Worm (Caenorhabditis elegans): ENCODE data around the gene C49C3.9.

The C49C3.9 gene

ce11 chrIV:17343482-17343881, 1.4 kb upstream of the C49C3.9 start, which contains the start of gene C49C3.11:
C49C3.11 (plus strand) TSS chrIV:17343782.
- no peak for TF ChIP-seq nhr-76 (tag; optimal IDR thresholded peaks at IDR 0.05)
- TF ChIP-seq bed-3 (GFP tag; optimal IDR thresholded peaks at IDR 0.05), result no peak
- TF ChIP-seq unc-39 (tag; optimal IDR thresholded peaks at IDR 0.05), result no peak
- TF ChIP-seq sptf-1 (tag; optimal IDR thresholded peaks at IDR 0.05), result no peak
- no peak for TF ChIP-seq elt-1 (tag; optimal IDR thresholded peaks at IDR 0.05; ENCODE audit: borderline replicate concordance, insufficient read depth)
- no peak for TF ChIP-seq flh-1 (GFP tag; optimal IDR thresholded peaks at IDR 0.05)
- TF ChIP-seq elt-3 (tag; optimal IDR thresholded peaks at IDR 0.05), result no peak

ce11 chrIV:17342667-17343066, 553 bp upstream of the C49C3.9 start, which contains the start of gene C49C3.21:
C49C3.21 (plus strand) TSS chrIV:17342967.
- no peak for TF ChIP-seq unc-62 (GFP tag; optimal IDR thresholded peaks at IDR 0.05)
- TF ChIP-seq bed-3 (GFP tag; optimal IDR thresholded peaks at IDR 0.05), result no peak
- no peak for TF ChIP-seq tbx-8 (GFP tag; optimal IDR thresholded peaks at IDR 0.05)
- TF ChIP-seq nhr-2 (tag; optimal IDR thresholded peaks at IDR 0.05), result no peak
- no peak for TF ChIP-seq mep-1 (tag; optimal IDR thresholded peaks at IDR 0.05)
- TF ChIP-seq elt-1 (tag; optimal IDR thresholded peaks at IDR 0.05; ENCODE audit: borderline replicate concordance, insufficient read depth), result no peak
- no peak for TF ChIP-seq cnd-1 (tag; optimal IDR thresholded peaks at IDR 0.05)
- no peak for TF ChIP-seq ceh-39 (tag; optimal IDR thresholded peaks at IDR 0.05)
- no peak for TF ChIP-seq hlh-1 (tag; optimal IDR thresholded peaks at IDR 0.05)
- TF ChIP-seq lsy-2 (tag; optimal IDR thresholded peaks at IDR 0.05), result no peak
- TF ChIP-seq M03D4.4 (tag; optimal IDR thresholded peaks at IDR 0.05), result no peak
- no peak for TF ChIP-seq ceh-43 (GFP tag; optimal IDR thresholded peaks at IDR 0.05)
- no peak for TF ChIP-seq ceh-83 (GFP tag; optimal IDR thresholded peaks at IDR 0.05)
- TF ChIP-seq drap-1 (GFP tag; optimal IDR thresholded peaks at IDR 0.05), result no peak
- TF ChIP-seq blmp-1 (tag; optimal IDR thresholded peaks at IDR 0.05), result no peak
- no peak for TF ChIP-seq mab-5 (tag; optimal IDR thresholded peaks at IDR 0.05)
- TF ChIP-seq pha-4 (tag; optimal IDR thresholded peaks at IDR 0.05), result no peak
- TF ChIP-seq ham-2 (GFP tag; optimal IDR thresholded peaks at IDR 0.05), result no peak

- TF ChIP-seq mls-2 (tag; optimal IDR thresholded peaks at IDR 0.05) (no peak), ces-1 (GFP tag; optimal IDR thresholded peaks at IDR 0.05) (no peak)
These were observed 1.1 kb downstream of the C49C3.9 start for ce11 chrIV:17341033-17341432.

- TF ChIP-seq ztf-11 (tag; optimal IDR thresholded peaks at IDR 0.05) (no peak), tbx-8 (GFP tag; optimal IDR thresholded peaks at IDR 0.05) (no peak)
These were observed 3.1 kb downstream of the C49C3.9 start, which contains the start of gene C49C3.10 for ce11 chrIV:17338920-17339510. C49C3.10 (minus strand) TSS chrIV:17338970.

ce11 chrIV:17335031-17335430, 7.1 kb downstream of the C49C3.9 start, which contains the start of gene C49C3.8:
C49C3.8 (plus strand) TSS chrIV:17335203.
- TF ChIP-seq M03D4.4 (tag; optimal IDR thresholded peaks at IDR 0.05), result no peak
- peak; percentile 43 for TF ChIP-seq ces-1 (GFP tag; optimal IDR thresholded peaks at IDR 0.05)
- peak; percentile 53 for TF ChIP-seq hlh-1 (tag; optimal IDR thresholded peaks at IDR 0.05)
- no peak for TF ChIP-seq drap-1 (GFP tag; optimal IDR thresholded peaks at IDR 0.05)
- TF ChIP-seq ceh-39 (tag; optimal IDR thresholded peaks at IDR 0.05), result peak; percentile 59
- TF ChIP-seq zip-8 (tag; optimal IDR thresholded peaks at IDR 0.05), result no peak

ce11 chrIV:17333542-17334281, 8.4 kb downstream of the C49C3.9 start, which contains the start of gene C49C3.15:
C49C3.15 (plus strand) TSS chrIV:17334231.
- peak; percentile 35 for TF ChIP-seq unc-62 (GFP tag; optimal IDR thresholded peaks at IDR 0.05)
- peak; percentile 40 for TF ChIP-seq mep-1 (tag; optimal IDR thresholded peaks at IDR 0.05)
- TF ChIP-seq flh-1 (GFP tag; optimal IDR thresholded peaks at IDR 0.05), result no peak
- no peak for TF ChIP-seq ztf-11 (tag; optimal IDR thresholded peaks at IDR 0.05)
- TF ChIP-seq lin-32 (GFP tag; optimal IDR thresholded peaks at IDR 0.05), result no peak
- peak; percentile 31 for TF ChIP-seq ces-1 (GFP tag; optimal IDR thresholded peaks at IDR 0.05)
- no peak for TF ChIP-seq nhr-12 (tag; optimal IDR thresholded peaks at IDR 0.05)
- TF ChIP-seq pha-4 (tag; optimal IDR thresholded peaks at IDR 0.05), result peak; percentile 18
- TF ChIP-seq nhr-2 (tag; optimal IDR thresholded peaks at IDR 0.05), result no peak
- peak; percentile 46 for TF ChIP-seq hlh-1 (tag; optimal IDR thresholded peaks at IDR 0.05)
- TF ChIP-seq ceh-39 (tag; optimal IDR thresholded peaks at IDR 0.05), result peak; percentile 69
- no peak for TF ChIP-seq elt-1 (tag; optimal IDR thresholded peaks at IDR 0.05; ENCODE audit: borderline replicate concordance, insufficient read depth)
- TF ChIP-seq ceh-43 (GFP tag; optimal IDR thresholded peaks at IDR 0.05), result peak; percentile 23
- no peak for TF ChIP-seq unc-120 (tag; optimal IDR thresholded peaks at IDR 0.05; ENCODE audit: poor library complexity, severe bottlenecking)
- TF ChIP-seq elt-3 (tag; optimal IDR thresholded peaks at IDR 0.05), result no peak

Data from whole organism, mixed stage, embryonic.